Worm (Caenorhabditis elegans) whole organism, dauer: Measurements from ENCODE around the gene nspc-7.

Source experiments
- unc-62 ChIP-seq: sonication (generic microtip); optimal IDR thresholded peaks from 2 replicates; lab custom pipeline; 2017; ENCODE audit warnings: missing biosample characterization, missing genetic modification reagents, missing genetic modification characterization

Gene nspc-7

ce11 chrX:8580217-8580616 is 38.6 kb downstream of the nspc-7 start, which contains the start of gene F18E9.4:
Gene F18E9.4, plus strand, starts transcription at chrX:8580517.
- no peak for TF ChIP-seq unc-62

- no peak for TF ChIP-seq unc-62
Observed at ce11 chrX:8581447-8581846, 39.8 kb downstream of the nspc-7 start, which contains the start of gene F18E9.8. Gene F18E9.8, minus strand, starts transcription at chrX:8581547.

- TF ChIP-seq unc-62: no peak
Observed at ce11 chrX:8582767-8583360, 41.2 kb downstream of the nspc-7 start.

- TF ChIP-seq unc-62: no peak
Observed at ce11 chrX:8584825-8585384, 43.2 kb downstream of the nspc-7 start.

ce11 chrX:8585837-8586236 is 44.2 kb downstream of the nspc-7 start, which contains the start of gene F18E9.3:
Gene F18E9.3, plus strand, starts transcription at chrX:8586147.
- TF ChIP-seq unc-62: no peak
